Worm (Caenorhabditis elegans) whole organism, L2 larva: ENCODE data around the gene gadr-2.

Experiments used
- R02D3.7 ChIP-seq: fragments of 150-350 bp; optimal IDR thresholded peaks from 2 replicates; lab custom pipeline; 2014; ENCODE audit warnings: missing biosample characterization, missing genetic modification characterization
- aly-2 ChIP-seq: fragments of 150-350 bp; optimal IDR thresholded peaks from 2 replicates; lab custom pipeline; 2014; ENCODE audit warnings: missing biosample characterization, missing genetic modification characterization
- ama-1 ChIP-seq: fragments of 150-350 bp; optimal IDR thresholded peaks from 2 replicates; lab custom pipeline; 2018; ENCODE audit warnings: inconsistent platforms
- fos-1 ChIP-seq: fragments of 150-350 bp; optimal IDR thresholded peaks from 2 replicates; lab custom pipeline; 2014; ENCODE audit warnings: missing biosample characterization, missing genetic modification characterization
- lin-13 ChIP-seq: fragments of 150-350 bp; optimal IDR thresholded peaks from 2 replicates; lab custom pipeline; 2014; ENCODE audit warnings: missing biosample characterization, missing genetic modification reagents, missing genetic modification characterization
- lin-39 ChIP-seq: fragments of 150-350 bp; optimal IDR thresholded peaks from 2 replicates; lab custom pipeline; 2014; ENCODE audit warnings: missing biosample characterization, missing genetic modification reagents, missing genetic modification characterization
- lsy-2 ChIP-seq, 2 experiments: fragments of 150-350 bp in 1 of 2; sonication (generic microtip) in 1 of 2; optimal IDR thresholded peaks; 2 replicates each; lab custom pipeline; 2014 to 2017; ENCODE audit warnings: missing biosample characterization in 2 of 2, missing genetic modification characterization in 2 of 2
- mab-5 ChIP-seq: fragments of 150-350 bp; optimal IDR thresholded peaks from 2 replicates; lab custom pipeline; 2014; ENCODE audit warnings: missing biosample characterization, missing genetic modification characterization
- mdl-1 ChIP-seq, 2 experiments: fragments of 150-350 bp in 1 of 2; sonication (generic microtip) in 1 of 2; optimal IDR thresholded peaks; 2 replicates each; lab custom pipeline; 2017; ENCODE audit warnings: missing biosample characterization in 2 of 2, missing genetic modification characterization in 2 of 2
- nhr-129 ChIP-seq: fragments of 150-350 bp; optimal IDR thresholded peaks from 2 replicates; lab custom pipeline; 2014; ENCODE audit warnings: missing biosample characterization, missing genetic modification characterization
- nhr-237 ChIP-seq: fragments of 150-350 bp; optimal IDR thresholded peaks from 2 replicates; lab custom pipeline; 2014; ENCODE audit warnings: missing biosample characterization, missing genetic modification characterization
- nhr-25 ChIP-seq: fragments of 150-350 bp; sonication (generic microtip); optimal IDR thresholded peaks from 3 replicates; lab custom pipeline; 2014; ENCODE audit warnings: missing biosample characterization, missing genetic modification characterization
- peb-1 ChIP-seq: fragments of 150-350 bp; optimal IDR thresholded peaks from 2 replicates; lab custom pipeline; 2014; ENCODE audit warnings: missing biosample characterization, missing genetic modification characterization
- skn-1 ChIP-seq: sonication (generic microtip); optimal IDR thresholded peaks from 2 replicates; lab custom pipeline; 2017; ENCODE audit warnings: missing biosample characterization, missing genetic modification characterization

gadr-2 gene

ce11 chrIV:9438753-9439152 is 46.2 kb downstream of the gadr-2 start (continued):
- peak in 1 of 2 experiments; percentile 0 for TF ChIP-seq mdl-1 (tag; optimal IDR thresholded peaks at IDR 0.05; lab: Kevin White, UChicago)
- peak in 1 of 2 experiments; percentile 27 for TF ChIP-seq lsy-2 (tag; optimal IDR thresholded peaks at IDR 0.05; lab: Kevin White, UChicago)
- no peak for TF ChIP-seq nhr-25 (tag; lab: Kevin White, UChicago)
- TF ChIP-seq ama-1: peak; percentile 85
- no peak for TF ChIP-seq R02D3.7 (tag; lab: Kevin White, UChicago)
- TF ChIP-seq fos-1: peak; percentile 10

ce11 chrIV:9432327-9432726 is 52.6 kb downstream of the gadr-2 start:
- TF ChIP-seq fos-1 (no peak), lin-39 (tag; lab: Kevin White, UChicago) (no peak), aly-2 (tag; lab: Kevin White, UChicago) (no peak), mab-5 (tag; lab: Kevin White, UChicago) (no peak), lsy-2 (tag; optimal IDR thresholded peaks at IDR 0.05; lab: Kevin White, UChicago) (no peak), nhr-129 (tag; lab: Kevin White, UChicago) (no peak), nhr-25 (tag; lab: Kevin White, UChicago) (no peak), lin-13 (GFP tag; lab: Kevin White, UChicago) (no peak), nhr-237 (tag; lab: Kevin White, UChicago) (no peak), skn-1 (tag; lab: Kevin White, UChicago) (no peak), peb-1 (tag; lab: Kevin White, UChicago) (no peak)
